Worm (Caenorhabditis elegans) whole organism, early embryonic: ENCODE measurements around the gene K07E8.7.
A peak's percentile ranks its signal among the peaks of the same experiment; 100 is the strongest.
"Not testable (repeated sequence)": the region's sequence is repeated elsewhere in the genome, so short reads cannot be mapped to it uniquely, and the experiment has no call there.

Experiments
- B0310.2 ChIP-seq: sonication (generic microtip); optimal IDR thresholded peaks from 2 replicates; lab custom pipeline; 2016; ENCODE audit warnings: mild to moderate bottlenecking, missing genetic modification characterization, missing compliant biosample characterization
- F13C5.2 ChIP-seq: sonication (generic microtip); optimal IDR thresholded peaks from 2 replicates; lab custom pipeline; 2017; ENCODE audit warnings: mild to moderate bottlenecking, missing genetic modification characterization, inconsistent platforms, missing compliant biosample characterization
- aly-1 ChIP-seq: sonication (generic microtip); optimal IDR thresholded peaks from 2 replicates; lab custom pipeline; 2016; ENCODE audit warnings: missing genetic modification characterization, missing compliant biosample characterization
- ama-1 ChIP-seq: fragments of 150-350 bp; optimal IDR thresholded peaks from 2 replicates; lab custom pipeline; 2014
- ceh-13 ChIP-seq: fragments of 200-800 bp; sonication (Bioruptor generic); optimal IDR thresholded peaks from 2 replicates; lab custom pipeline; 2018; ENCODE audit warnings: mild to moderate bottlenecking, missing genetic modification characterization, missing compliant biosample characterization
- ceh-36 ChIP-seq: sonication (generic microtip); optimal IDR thresholded peaks from 2 replicates; lab custom pipeline; 2016; ENCODE audit warnings: missing genetic modification characterization, inconsistent platforms, missing compliant biosample characterization
- ets-7 ChIP-seq: sonication (generic microtip); optimal IDR thresholded peaks from 2 replicates; lab custom pipeline; 2016; ENCODE audit warnings: missing genotype, missing genetic modification characterization, missing compliant biosample characterization
- flt-1 ChIP-seq: fragments of 200-800 bp; sonication (Bioruptor generic); IDR thresholded peaks from 2 replicates; pipeline ENCODE4 v1.3.6; 2022; ENCODE audit warnings: missing genetic modification characterization, missing compliant biosample characterization
- hmbx-1 ChIP-seq: sonication (generic microtip); optimal IDR thresholded peaks from 2 replicates; lab custom pipeline; 2016; ENCODE audit warnings: mild to moderate bottlenecking, missing genetic modification characterization, missing compliant biosample characterization
- hmg-4 ChIP-seq: fragments of 200-800 bp; sonication (Bioruptor generic); optimal IDR thresholded peaks from 2 replicates; lab custom pipeline; 2018; ENCODE audit warnings: mild to moderate bottlenecking, missing genetic modification characterization, missing compliant biosample characterization
- hnd-1 ChIP-seq: sonication (generic microtip); optimal IDR thresholded peaks from 2 replicates; lab custom pipeline; 2016; ENCODE audit warnings: missing genetic modification characterization, missing compliant biosample characterization
- pes-1 ChIP-seq: fragments of 200-800 bp; sonication (Bioruptor generic); IDR thresholded peaks from 2 replicates; pipeline ENCODE4 v1.3.6; 2022; ENCODE audit warnings: missing genetic modification reagents, missing genetic modification characterization, missing compliant biosample characterization
- scrt-1 ChIP-seq: fragments of 200-800 bp; sonication (Bioruptor generic); IDR thresholded peaks from 2 replicates; pipeline ENCODE4 v1.3.6; 2022; ENCODE audit warnings: missing genetic modification characterization, missing compliant biosample characterization
- sea-1 ChIP-seq: fragments of 200-800 bp; sonication (Bioruptor generic); conservative IDR thresholded peaks from 2 replicates; pipeline ENCODE4 v1.3.6; 2022; ENCODE audit warnings: missing genetic modification characterization, missing compliant biosample characterization
- tbx-11 ChIP-seq: fragments of 200-800 bp; sonication (Bioruptor generic); IDR thresholded peaks from 2 replicates; pipeline ENCODE4 v1.3.6; 2022; ENCODE audit warnings: missing genetic modification characterization, missing compliant biosample characterization
- tbx-37 ChIP-seq: fragments of 200-800 bp; sonication (Bioruptor generic); conservative IDR thresholded peaks from 2 replicates; pipeline ENCODE4 v1.3.6; 2022; ENCODE audit warnings: missing genetic modification reagents, missing genetic modification characterization, missing compliant biosample characterization
- tra-4 ChIP-seq: sonication (generic microtip); optimal IDR thresholded peaks from 2 replicates; lab custom pipeline; 2017; ENCODE audit warnings: missing genetic modification characterization, missing compliant biosample characterization

The K07E8.7 gene

ce11 chrII:625926-626325 is 24.2 kb downstream of the K07E8.7 start:
- TF ChIP-seq hmbx-1 (tag; lab: Kevin White, UChicago) (no peak), tra-4 (tag; lab: Kevin White, UChicago) (no peak), tbx-11 (no peak), ama-1 (no peak)

- no peak for TF ChIP-seq ceh-13 (GFP tag; lab: Kevin White, UChicago)
- no peak for TF ChIP-seq scrt-1 (GFP tag; lab: Robert Waterston, UW)
- TF ChIP-seq ets-7 (tag; lab: Kevin White, UChicago), result no peak
- no peak for TF ChIP-seq F13C5.2 (tag; lab: Kevin White, UChicago)
- no peak for TF ChIP-seq ceh-36
Observed at ce11 chrII:624443-624842, 25.7 kb downstream of the K07E8.7 start, which contains the start of gene T04B8.5. TSS of gene T04B8.5 (minus strand) at chrII:624543.

DNA sequence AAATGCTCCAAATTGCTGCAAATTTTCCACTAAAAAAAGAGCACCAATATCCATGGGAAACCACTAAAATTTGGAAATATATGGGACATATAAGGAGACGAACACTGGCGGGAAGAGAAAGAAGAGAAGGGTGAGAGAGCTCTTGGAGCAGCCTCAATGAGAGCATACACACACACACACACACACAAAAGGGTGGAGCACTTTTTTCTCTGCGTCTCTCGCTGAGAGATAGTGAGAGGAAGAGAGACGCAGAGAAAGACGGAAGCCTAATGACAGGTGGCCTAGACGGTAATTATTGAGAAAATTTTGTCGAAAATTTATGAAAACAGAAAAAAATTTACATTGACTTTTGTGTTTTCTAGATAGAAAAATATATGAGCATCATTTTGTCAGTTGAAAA is 27.7 kb downstream of the K07E8.7 start:
- TF ChIP-seq ceh-36, result no peak
- TF ChIP-seq F13C5.2 (tag; lab: Kevin White, UChicago), result no peak
- TF ChIP-seq pes-1 (GFP tag; lab: Robert Waterston, UW), result no peak
- no peak for TF ChIP-seq ets-7 (tag; lab: Kevin White, UChicago)
- TF ChIP-seq hmbx-1 (tag; lab: Kevin White, UChicago), result no peak

DNA sequence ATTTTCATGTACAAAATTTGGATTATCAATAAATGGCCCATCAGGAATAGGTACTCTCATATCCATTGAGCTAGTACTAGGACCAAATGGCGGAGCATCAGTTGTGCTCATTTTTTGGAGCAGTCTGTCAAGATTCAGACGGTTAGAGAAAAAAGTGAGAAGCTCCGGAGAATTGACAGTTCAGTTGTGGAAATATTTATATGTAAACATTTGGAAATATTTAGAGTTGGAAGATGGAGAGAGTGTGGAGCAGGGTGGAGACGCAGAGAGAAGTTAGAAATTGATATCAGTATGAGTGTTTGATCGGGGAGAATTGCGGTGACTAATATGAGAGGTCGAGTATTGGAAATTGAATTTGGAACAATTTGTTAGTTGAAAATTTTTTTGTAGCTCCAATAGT is 29.0 kb downstream of the K07E8.7 start:
- TF ChIP-seq B0310.2 (tag; lab: Kevin White, UChicago) (no peak), scrt-1 (GFP tag; lab: Robert Waterston, UW) (no peak), sea-1 (GFP tag; lab: Robert Waterston, UW) (no peak), tra-4 (tag; lab: Kevin White, UChicago) (no peak), hmg-4 (GFP tag; lab: Kevin White, UChicago) (no peak), ceh-36 (no peak), F13C5.2 (tag; lab: Kevin White, UChicago) (no peak), tbx-11 (no peak), ama-1 (no peak), ceh-13 (GFP tag; lab: Kevin White, UChicago) (no peak), aly-1 (tag; lab: Kevin White, UChicago) (no peak), hnd-1 (no peak), pes-1 (GFP tag; lab: Robert Waterston, UW) (no peak)

- TF ChIP-seq F13C5.2 (tag; lab: Kevin White, UChicago) (no peak), B0310.2 (tag; lab: Kevin White, UChicago) (no peak), ceh-36 (no peak), flt-1 (GFP tag; lab: Robert Waterston, UW) (no peak), tra-4 (tag; lab: Kevin White, UChicago) (no peak), hmg-4 (GFP tag; lab: Kevin White, UChicago) (no peak), tbx-37 (no peak), ceh-13 (GFP tag; lab: Kevin White, UChicago) (no peak), hnd-1 (no peak), tbx-11 (no peak), scrt-1 (GFP tag; lab: Robert Waterston, UW) (no peak)
Observed at ce11 chrII:614701-615100, 35.5 kb downstream of the K07E8.7 start.

ce11 chrII:612361-612760 is 37.8 kb downstream of the K07E8.7 start, which contains the start of gene clec-118:
TSS of gene clec-118 (minus strand) at chrII:612461.
- TF ChIP-seq scrt-1 (GFP tag; lab: Robert Waterston, UW); ceh-36; tbx-37: not testable (repeated sequence)

- no peak for TF ChIP-seq tra-4 (tag; lab: Kevin White, UChicago)
- no peak for TF ChIP-seq ceh-36
- TF ChIP-seq hmg-4 (GFP tag; lab: Kevin White, UChicago), result no peak
- no peak for TF ChIP-seq sea-1 (GFP tag; lab: Robert Waterston, UW)
- no peak for TF ChIP-seq pes-1 (GFP tag; lab: Robert Waterston, UW)
- no peak for TF ChIP-seq ets-7 (tag; lab: Kevin White, UChicago)
- TF ChIP-seq hnd-1, result no peak
- TF ChIP-seq tbx-37, result no peak
- no peak for TF ChIP-seq flt-1 (GFP tag; lab: Robert Waterston, UW)
- TF ChIP-seq ama-1, result no peak
- no peak for TF ChIP-seq B0310.2 (tag; lab: Kevin White, UChicago)
Observed at ce11 chrII:608757-609156, 41.4 kb downstream of the K07E8.7 start, which contains the start of gene W04H10.1. TSS of gene W04H10.1 (plus strand) at chrII:609057.

- TF ChIP-seq hmg-4 (GFP tag; lab: Kevin White, UChicago), result peak; percentile 1
- no peak for TF ChIP-seq ceh-13 (GFP tag; lab: Kevin White, UChicago)
Observed at ce11 chrII:608341-608740, 41.8 kb downstream of the K07E8.7 start, which contains the start of gene W04H10.6. TSS of gene W04H10.6 (minus strand) at chrII:608441.

- no peak for TF ChIP-seq tbx-11
- no peak for TF ChIP-seq hnd-1
- no peak for TF ChIP-seq pes-1 (GFP tag; lab: Robert Waterston, UW)
- TF ChIP-seq ama-1, result no peak
- no peak for TF ChIP-seq scrt-1 (GFP tag; lab: Robert Waterston, UW)
- TF ChIP-seq hmg-4 (GFP tag; lab: Kevin White, UChicago), result no peak
- no peak for TF ChIP-seq ceh-36
- no peak for TF ChIP-seq B0310.2 (tag; lab: Kevin White, UChicago)
- TF ChIP-seq aly-1 (tag; lab: Kevin White, UChicago), result no peak
- no peak for TF ChIP-seq hmbx-1 (tag; lab: Kevin White, UChicago)
- TF ChIP-seq flt-1 (GFP tag; lab: Robert Waterston, UW), result no peak
- TF ChIP-seq tbx-37, result no peak
- TF ChIP-seq ceh-13 (GFP tag; lab: Kevin White, UChicago), result no peak
- TF ChIP-seq ets-7 (tag; lab: Kevin White, UChicago), result no peak
- TF ChIP-seq sea-1 (GFP tag; lab: Robert Waterston, UW), result no peak
- TF ChIP-seq F13C5.2 (tag; lab: Kevin White, UChicago), result no peak
- TF ChIP-seq tra-4 (tag; lab: Kevin White, UChicago), result no peak
Observed at ce11 chrII:606033-606432, 44.1 kb downstream of the K07E8.7 start, which contains the start of gene W04H10.5. TSS of gene W04H10.5 (plus strand) at chrII:606333.
